Worm (Caenorhabditis elegans) whole organism, L3 larva: ENCODE data around the gene faxc-2.
"Not testable (repeated sequence)": the region's sequence is repeated elsewhere in the genome, so short reads cannot be mapped to it uniquely, and the experiment has no call there.

ENCODE experiments used
- R02D3.7 ChIP-seq: fragments of 150-350 bp; optimal IDR thresholded peaks from 2 replicates; lab custom pipeline; 2014; ENCODE audit warnings: missing biosample characterization, missing genetic modification characterization
- ZK546.5 ChIP-seq: sonication (generic microtip); optimal IDR thresholded peaks from 2 replicates; lab custom pipeline; 2017; ENCODE audit warnings: missing biosample characterization, missing genetic modification characterization
- aly-2 ChIP-seq: fragments of 150-350 bp; optimal IDR thresholded peaks from 2 replicates; lab custom pipeline; 2014; ENCODE audit warnings: missing biosample characterization, missing genetic modification characterization
- ceh-28 ChIP-seq: fragments of 150-350 bp; optimal IDR thresholded peaks from 2 replicates; lab custom pipeline; 2014; ENCODE audit warnings: missing biosample characterization, missing genetic modification reagents, missing genetic modification characterization
- ceh-82 ChIP-seq: fragments of 150-350 bp; optimal IDR thresholded peaks from 2 replicates; lab custom pipeline; 2014; ENCODE audit warnings: missing biosample characterization, missing genetic modification characterization
- daf-12 ChIP-seq: fragments of 150-350 bp; optimal IDR thresholded peaks from 2 replicates; lab custom pipeline; 2014; ENCODE audit warnings: missing biosample characterization, missing genetic modification reagents, missing genetic modification characterization
- egl-27 ChIP-seq: sonication (generic microtip); optimal IDR thresholded peaks from 4 replicates; lab custom pipeline; 2017; ENCODE audit warnings: missing biosample characterization, missing genetic modification reagents, missing genetic modification characterization
- egl-5 ChIP-seq: fragments of 150-350 bp; optimal IDR thresholded peaks from 2 replicates; lab custom pipeline; 2017; ENCODE audit warnings: missing biosample characterization, missing genetic modification reagents, missing genetic modification characterization, inconsistent platforms
- elt-2 ChIP-seq: sonication (generic microtip); optimal IDR thresholded peaks from 2 replicates; lab custom pipeline; 2016; ENCODE audit warnings: missing genetic modification reagents, mild to moderate bottlenecking, missing genetic modification characterization, missing compliant biosample characterization
- elt-3 ChIP-seq, 3 experiments: fragments of 150-350 bp in 1 of 3; sonication (generic microtip) in 2 of 3; optimal IDR thresholded peaks; 2 replicates in 2 of 3; 4 replicates in 1 of 3; lab custom pipeline; 2014 to 2017; ENCODE audit warnings: missing biosample characterization in 3 of 3, missing genetic modification characterization in 3 of 3
- eor-1 ChIP-seq, 2 experiments: fragments of 150-350 bp; optimal IDR thresholded peaks; 2 replicates each; lab custom pipeline; 2014 to 2018; ENCODE audit warnings: missing biosample characterization in 2 of 2, missing genetic modification characterization in 2 of 2
- fkh-10 ChIP-seq: sonication (generic microtip); optimal IDR thresholded peaks from 2 replicates; lab custom pipeline; 2017; ENCODE audit warnings: missing biosample characterization, missing genetic modification reagents, missing genetic modification characterization
- lin-15B ChIP-seq: fragments of 150-350 bp; optimal IDR thresholded peaks from 2 replicates; lab custom pipeline; 2014; ENCODE audit warnings: missing biosample characterization, missing genetic modification characterization
- lsy-12 ChIP-seq: sonication (generic microtip); optimal IDR thresholded peaks from 2 replicates; lab custom pipeline; 2016; ENCODE audit warnings: mild to moderate bottlenecking, missing genetic modification characterization, missing compliant biosample characterization
- mdl-1 ChIP-seq: fragments of 150-350 bp; optimal IDR thresholded peaks from 2 replicates; lab custom pipeline; 2014; ENCODE audit warnings: missing biosample characterization, missing genetic modification characterization
- nhr-11 ChIP-seq: fragments of 150-350 bp; optimal IDR thresholded peaks from 2 replicates; lab custom pipeline; 2014; ENCODE audit warnings: missing biosample characterization, missing genetic modification characterization
- nhr-12 ChIP-seq: fragments of 150-350 bp; optimal IDR thresholded peaks from 2 replicates; lab custom pipeline; 2014; ENCODE audit warnings: missing biosample characterization, missing genetic modification characterization
- nhr-23 ChIP-seq: fragments of 150-350 bp; optimal IDR thresholded peaks from 2 replicates; lab custom pipeline; 2014; ENCODE audit warnings: missing biosample characterization, missing genetic modification reagents, missing genetic modification characterization
- nhr-25 ChIP-seq: sonication (generic microtip); optimal IDR thresholded peaks from 2 replicates; lab custom pipeline; 2017; ENCODE audit warnings: missing biosample characterization, missing genetic modification characterization
- nhr-43 ChIP-seq: sonication (generic microtip); optimal IDR thresholded peaks from 2 replicates; lab custom pipeline; 2016; ENCODE audit warnings: mild to moderate bottlenecking, missing genetic modification characterization, missing compliant biosample characterization; ENCODE audit not compliant: poor library complexity, severe bottlenecking
- nhr-67 ChIP-seq: fragments of 150-350 bp; optimal IDR thresholded peaks from 2 replicates; lab custom pipeline; 2014; ENCODE audit warnings: missing biosample characterization, missing genetic modification characterization
- nhr-76 ChIP-seq: fragments of 150-350 bp; sonication (generic microtip); optimal IDR thresholded peaks from 5 replicates; lab custom pipeline; 2014; ENCODE audit warnings: missing biosample characterization, missing genetic modification characterization
- pha-4 ChIP-seq: fragments of 150-350 bp; optimal IDR thresholded peaks from 2 replicates; lab custom pipeline; 2014; ENCODE audit warnings: missing biosample characterization, missing genetic modification reagents, missing genetic modification characterization
- pqm-1 ChIP-seq: fragments of 150-350 bp; optimal IDR thresholded peaks from 2 replicates; lab custom pipeline; 2017; ENCODE audit warnings: missing biosample characterization, missing genetic modification characterization, inconsistent platforms
- skn-1 ChIP-seq: fragments of 150-350 bp; optimal IDR thresholded peaks from 2 replicates; lab custom pipeline; 2014; ENCODE audit warnings: missing biosample characterization, missing genetic modification characterization
- snpc-4 ChIP-seq: fragments of 150-350 bp; optimal IDR thresholded peaks from 2 replicates; lab custom pipeline; 2014; ENCODE audit warnings: missing biosample characterization, missing genetic modification characterization
- tbx-2 ChIP-seq: sonication (generic microtip); optimal IDR thresholded peaks from 2 replicates; lab custom pipeline; 2016; ENCODE audit warnings: mild to moderate bottlenecking, missing genetic modification characterization, missing compliant biosample characterization
- unc-39 ChIP-seq: sonication (generic microtip); optimal IDR thresholded peaks from 4 replicates; lab custom pipeline; 2017; ENCODE audit warnings: missing biosample characterization, missing genetic modification characterization
- unc-62 ChIP-seq: fragments of 150-350 bp; sonication (generic microtip); optimal IDR thresholded peaks from 4 replicates; lab custom pipeline; 2014; ENCODE audit warnings: missing biosample characterization, missing genetic modification reagents, missing genetic modification characterization
- zag-1 ChIP-seq: fragments of 150-350 bp; optimal IDR thresholded peaks from 2 replicates; lab custom pipeline; 2014; ENCODE audit warnings: missing biosample characterization, missing genetic modification characterization
- ztf-11 ChIP-seq: fragments of 150-350 bp; optimal IDR thresholded peaks from 2 replicates; lab custom pipeline; 2014; ENCODE audit warnings: missing biosample characterization, missing genetic modification characterization
- ztf-4 ChIP-seq: fragments of 150-350 bp; optimal IDR thresholded peaks from 2 replicates; lab custom pipeline; 2014; ENCODE audit warnings: missing biosample characterization, missing genetic modification characterization

The faxc-2 gene

ce11 chrII:13308990-13309389, at the start of gene faxc-2:
Gene faxc-2 (plus strand): TSS chrII:13309290.
- not testable (repeated sequence) for TF ChIP-seq nhr-12 (tag; lab: Kevin White, UChicago); ceh-82; nhr-43 (tag; lab: Kevin White, UChicago)

- TF ChIP-seq egl-27 (tag; lab: Kevin White, UChicago): no peak
- no peak for TF ChIP-seq lsy-12 (tag; lab: Kevin White, UChicago)
- no peak for TF ChIP-seq ZK546.5 (tag; lab: Kevin White, UChicago)
- TF ChIP-seq nhr-76 (tag; lab: Kevin White, UChicago): no peak
- TF ChIP-seq aly-2 (tag; lab: Kevin White, UChicago): no peak
- TF ChIP-seq nhr-25 (tag; lab: Kevin White, UChicago): no peak
- no peak for TF ChIP-seq unc-39 (tag; lab: Kevin White, UChicago)
- TF ChIP-seq mdl-1 (tag; lab: Kevin White, UChicago): no peak
- TF ChIP-seq daf-12 (tag; lab: Kevin White, UChicago): no peak
Observed at ce11 chrII:13260540-13260939, 48.5 kb upstream of the faxc-2 start.

- TF ChIP-seq ztf-11 (tag; lab: Kevin White, UChicago): no peak
- no peak for TF ChIP-seq nhr-11 (tag; lab: Kevin White, UChicago)
- TF ChIP-seq daf-12 (tag; lab: Kevin White, UChicago): no peak
- TF ChIP-seq unc-62 (GFP tag; lab: Kevin White, UChicago): no peak
- no peak for TF ChIP-seq ZK546.5 (tag; lab: Kevin White, UChicago)
- TF ChIP-seq elt-2 (tag; lab: Kevin White, UChicago): no peak
- no peak for TF ChIP-seq lin-15B
- no peak for TF ChIP-seq zag-1
- TF ChIP-seq pqm-1: no peak
Observed at ce11 chrII:13267305-13267704, 41.8 kb upstream of the faxc-2 start.

ce11 chrII:13270776-13271175, 38.3 kb upstream of the faxc-2 start, which contains the start of gene Y48C3A.5:
Gene Y48C3A.5 (plus strand): TSS chrII:13271076.
- TF ChIP-seq ceh-28 (tag; lab: Kevin White, UChicago): no peak
- TF ChIP-seq egl-27 (tag; lab: Kevin White, UChicago): no peak
- TF ChIP-seq pqm-1: no peak
- no peak for TF ChIP-seq skn-1 (tag; lab: Kevin White, UChicago)

ce11 chrII:13278214-13278613, 30.9 kb upstream of the faxc-2 start:
- TF ChIP-seq ZK546.5 (tag; lab: Kevin White, UChicago) (no peak), fkh-10 (GFP tag; lab: Kevin White, UChicago) (no peak), snpc-4 (tag; lab: Kevin White, UChicago) (no peak), egl-5 (tag; lab: Kevin White, UChicago) (no peak), nhr-67 (tag; lab: Kevin White, UChicago) (no peak), zag-1 (no peak), pha-4 (no peak), nhr-11 (tag; lab: Kevin White, UChicago) (no peak), unc-39 (tag; lab: Kevin White, UChicago) (no peak)

ce11 chrII:13278716-13279115, 30.4 kb upstream of the faxc-2 start:
- TF ChIP-seq R02D3.7 (tag; lab: Kevin White, UChicago) (no peak), nhr-23 (no peak), snpc-4 (tag; lab: Kevin White, UChicago) (no peak), elt-2 (tag; lab: Kevin White, UChicago) (no peak), egl-27 (tag; lab: Kevin White, UChicago) (no peak)

ce11 chrII:13279216-13280123, 29.6 kb upstream of the faxc-2 start:
- TF ChIP-seq fkh-10 (GFP tag; lab: Kevin White, UChicago): no peak
- TF ChIP-seq eor-1 (tag; optimal IDR thresholded peaks at IDR 0.05; lab: Kevin White, UChicago): no peak
- no peak for TF ChIP-seq ztf-4
- no peak for TF ChIP-seq tbx-2
- no peak for TF ChIP-seq lin-15B
- no peak for TF ChIP-seq pha-4
- TF ChIP-seq elt-3 (tag; optimal IDR thresholded peaks at IDR 0.05; lab: Kevin White, UChicago): no peak
- peak; percentile 2 for TF ChIP-seq lsy-12 (tag; lab: Kevin White, UChicago)
- TF ChIP-seq egl-27 (tag; lab: Kevin White, UChicago): no peak
